Fruit fly (Drosophila melanogaster) whole organism, embryonic: ENCODE data around the gene gry.

Source experiments
- C15 ChIP-seq: fragments of 200-800 bp; sonication (Bioruptor generic); IDR thresholded peaks from 3 replicates; pipeline ENCODE4 v1.3.6; 2022; ENCODE audit warnings: missing biosample characterization, missing genetic modification characterization
- CG10543 ChIP-seq: fragments of 200-800 bp; sonication (Bioruptor generic); optimal IDR thresholded peaks from 3 replicates; lab custom pipeline; 2017; ENCODE audit warnings: missing biosample characterization, mild to moderate bottlenecking, missing genetic modification characterization, moderate library complexity
- CG11456 ChIP-seq: fragments of 200-800 bp; sonication (Bioruptor generic); IDR thresholded peaks from 3 replicates; pipeline ENCODE4 v1.3.6; 2022; ENCODE audit warnings: missing biosample characterization, missing genetic modification characterization
- CG12391 ChIP-seq: fragments of 200-800 bp; sonication (Bioruptor generic); optimal IDR thresholded peaks from 3 replicates; lab custom pipeline; 2018; ENCODE audit warnings: missing biosample characterization, mild to moderate bottlenecking, missing genetic modification characterization, moderate library complexity
- CG14667 ChIP-seq: fragments of 200-800 bp; sonication (Bioruptor generic); IDR thresholded peaks from 2 replicates; pipeline ENCODE4 v1.3.6; 2022; ENCODE audit warnings: missing biosample characterization, missing genetic modification characterization
- CG15011 ChIP-seq: fragments of 200-800 bp; sonication (Bioruptor generic); optimal IDR thresholded peaks from 3 replicates; lab custom pipeline; 2018; ENCODE audit warnings: missing biosample characterization, mild to moderate bottlenecking, missing genetic modification characterization
- CG15269 ChIP-seq: fragments of 200-800 bp; sonication (Bioruptor generic); optimal IDR thresholded peaks from 2 replicates; lab custom pipeline; 2018; ENCODE audit warnings: missing biosample characterization, mild to moderate bottlenecking, missing genetic modification characterization, moderate library complexity
- CG15514 ChIP-seq: fragments of 200-800 bp; sonication (Bioruptor generic); optimal IDR thresholded peaks from 3 replicates; lab custom pipeline; 2017; ENCODE audit warnings: missing biosample characterization, missing genetic modification characterization, mild to moderate bottlenecking, moderate library complexity, missing genetic modification reagents
- CG15601 ChIP-seq: fragments of 200-800 bp; sonication (Bioruptor generic); optimal IDR thresholded peaks from 3 replicates; lab custom pipeline; 2019; ENCODE audit warnings: missing biosample characterization, mild to moderate bottlenecking, missing genetic modification characterization, moderate library complexity
- CG17186 ChIP-seq: fragments of 200-800 bp; sonication (Bioruptor generic); optimal IDR thresholded peaks from 3 replicates; lab custom pipeline; 2017; ENCODE audit warnings: missing biosample characterization, missing genetic modification reagents, missing genetic modification characterization
- CG17385 ChIP-seq: fragments of 200-800 bp; sonication (Bioruptor generic); optimal IDR thresholded peaks from 3 replicates; lab custom pipeline; 2018; ENCODE audit warnings: missing biosample characterization, mild to moderate bottlenecking, missing genetic modification characterization
- CG17568 ChIP-seq: fragments of 200-800 bp; sonication (Bioruptor generic); optimal IDR thresholded peaks from 2 replicates; lab custom pipeline; 2018; ENCODE audit warnings: missing biosample characterization, mild to moderate bottlenecking, missing genetic modification characterization, moderate library complexity
- CG17829 ChIP-seq: fragments of 200-800 bp; optimal IDR thresholded peaks from 2 replicates; lab custom pipeline; 2019; ENCODE audit warnings: missing biosample characterization, mild to moderate bottlenecking, missing genetic modification characterization, moderate library complexity
- CG3065 ChIP-seq: fragments of 200-800 bp; sonication (Bioruptor generic); optimal IDR thresholded peaks from 2 replicates; lab custom pipeline; 2016; ENCODE audit warnings: missing biosample characterization, missing genetic modification characterization
- CG31224 ChIP-seq: fragments of 200-800 bp; sonication (Bioruptor generic); IDR thresholded peaks from 2 replicates; pipeline ENCODE4 v1.3.6; 2022; ENCODE audit warnings: missing biosample characterization, missing genetic modification characterization
- CG32772 ChIP-seq: fragments of 200-800 bp; sonication (Bioruptor generic); IDR thresholded peaks from 2 replicates; pipeline ENCODE4 v1.3.6; 2022; ENCODE audit warnings: missing biosample characterization, missing genetic modification characterization
- CG3726 ChIP-seq: fragments of 200-800 bp; sonication (Bioruptor generic); IDR thresholded peaks from 3 replicates; pipeline ENCODE4, ENCODE4 v1.3.6; 2022; ENCODE audit warnings: missing biosample characterization, missing genetic modification characterization
- CG3847 ChIP-seq: fragments of 200-800 bp; sonication (Bioruptor generic); IDR thresholded peaks from 2 replicates; pipeline ENCODE4 v1.3.6; 2022; ENCODE audit warnings: missing biosample characterization, missing genetic modification characterization
- CG4360 ChIP-seq: fragments of 200-800 bp; sonication (Bioruptor generic); IDR thresholded peaks from 2 replicates; pipeline ENCODE4 v1.3.6; 2022; ENCODE audit warnings: missing biosample characterization, missing genetic modification characterization
- CG6272 ChIP-seq: fragments of 200-800 bp; sonication (Bioruptor generic); IDR thresholded peaks from 2 replicates; pipeline ENCODE4 v1.3.6; 2022; ENCODE audit warnings: missing biosample characterization, missing genetic modification characterization
- CG6689 ChIP-seq: fragments of 200-800 bp; sonication (Bioruptor generic); IDR thresholded peaks from 2 replicates; pipeline ENCODE4 v1.3.6; 2022; ENCODE audit warnings: missing biosample characterization, missing genetic modification characterization
- CG7271 ChIP-seq: fragments of 200-800 bp; sonication (Bioruptor generic); optimal IDR thresholded peaks from 2 replicates; lab custom pipeline; 2018; ENCODE audit warnings: missing biosample characterization, mild to moderate bottlenecking, missing genetic modification characterization, moderate library complexity
- CG7745 ChIP-seq: fragments of 200-800 bp; sonication (Bioruptor generic); optimal IDR thresholded peaks from 2 replicates; lab custom pipeline; 2018; ENCODE audit warnings: missing biosample characterization, mild to moderate bottlenecking, missing genetic modification characterization, moderate library complexity
- D19A ChIP-seq: fragments of 200-800 bp; optimal IDR thresholded peaks from 3 replicates; lab custom pipeline; 2019; ENCODE audit warnings: missing biosample characterization, mild to moderate bottlenecking, missing genetic modification characterization, moderate library complexity
- Dref ChIP-seq: fragments of 200-800 bp; sonication (Bioruptor generic); IDR thresholded peaks from 2 replicates; pipeline ENCODE4 v1.3.6; 2022; ENCODE audit warnings: missing biosample characterization, missing genetic modification characterization
- Fer1 ChIP-seq: fragments of 200-800 bp; sonication (Bioruptor generic); optimal IDR thresholded peaks from 2 replicates; lab custom pipeline; 2017; ENCODE audit warnings: missing biosample characterization, mild to moderate bottlenecking, missing genetic modification characterization
- Hr39 ChIP-seq: fragments of >200 bp; optimal IDR thresholded peaks from 2 replicates; lab custom pipeline; 2017
- Mad ChIP-seq: fragments of 200-800 bp; sonication (Bioruptor generic); optimal IDR thresholded peaks from 2 replicates; lab custom pipeline; 2016; ENCODE audit warnings: missing biosample characterization, missing genetic modification characterization
- Oli ChIP-seq: fragments of 200-800 bp; sonication (Bioruptor generic); optimal IDR thresholded peaks from 2 replicates; lab custom pipeline; 2018; ENCODE audit warnings: missing biosample characterization, mild to moderate bottlenecking, missing genetic modification characterization, moderate library complexity
- Rfx ChIP-seq: fragments of 200-800 bp; sonication (Bioruptor generic); IDR thresholded peaks from 2 replicates; pipeline ENCODE4 v1.3.6; 2022; ENCODE audit warnings: missing biosample characterization, missing genetic modification characterization
- Stat92E ChIP-seq, 3 experiments: fragments of >200 bp in 2 of 3; fragments of 200-800 bp in 1 of 3; sonication (Bioruptor generic) in 1 of 3; optimal IDR thresholded peaks; 2 replicates each; lab custom pipeline; 2017 to 2019; ENCODE audit warnings: missing biosample characterization in 3 of 3, missing genetic modification characterization in 3 of 3, mild to moderate bottlenecking in 1 of 3, moderate library complexity in 1 of 3
- ara ChIP-seq: fragments of 200-800 bp; sonication (Bioruptor generic); IDR thresholded peaks from 2 replicates; pipeline ENCODE4 v1.3.6; 2022; ENCODE audit warnings: missing biosample characterization, missing genetic modification characterization
- bigmax ChIP-seq: fragments of 200-800 bp; sonication (Bioruptor generic); optimal IDR thresholded peaks from 2 replicates; lab custom pipeline; 2018; ENCODE audit warnings: missing biosample characterization, mild to moderate bottlenecking, missing genetic modification characterization
- chinmo ChIP-seq: fragments of 200-800 bp; sonication (Bioruptor generic); IDR thresholded peaks from 4 replicates; pipeline ENCODE4 v1.3.6; 2022; ENCODE audit warnings: missing biosample characterization, missing genetic modification characterization; ENCODE audit not compliant: partially characterized antibody
- da ChIP-seq: fragments of 200-800 bp; sonication (Bioruptor generic); optimal IDR thresholded peaks from 2 replicates; lab custom pipeline; 2016; ENCODE audit warnings: missing biosample characterization, missing genetic modification characterization
- dysf ChIP-seq: fragments of 200-800 bp; sonication (Bioruptor generic); IDR thresholded peaks from 3 replicates; pipeline ENCODE4 v1.3.6; 2022; ENCODE audit warnings: missing biosample characterization, missing genetic modification characterization
- gro ChIP-seq: fragments of 200-800 bp; sonication (Bioruptor generic); optimal IDR thresholded peaks from 2 replicates; lab custom pipeline; 2016; ENCODE audit warnings: missing biosample characterization, missing genetic modification characterization
- insv ChIP-seq, 2 experiments: fragments of 200-800 bp; sonication (Bioruptor generic); optimal IDR thresholded peaks; 3 replicates each; lab custom pipeline; 2016 to 2018; ENCODE audit warnings: missing biosample characterization in 2 of 2, missing genetic modification characterization in 2 of 2
- mld ChIP-seq: fragments of 200-800 bp; sonication (Bioruptor generic); IDR thresholded peaks from 3 replicates; pipeline ENCODE4 v1.3.6; 2022; ENCODE audit warnings: missing biosample characterization, missing genetic modification characterization; ENCODE audit not compliant: partially characterized antibody
- nerfin-2 ChIP-seq: fragments of 200-800 bp; sonication (Bioruptor generic); IDR thresholded peaks from 2 replicates; pipeline ENCODE4 v1.3.6; 2022; ENCODE audit warnings: missing biosample characterization, missing genetic modification characterization; ENCODE audit not compliant: partially characterized antibody
- nmo ChIP-seq: fragments of 200-800 bp; sonication (Bioruptor generic); optimal IDR thresholded peaks from 2 replicates; lab custom pipeline; 2018; ENCODE audit warnings: missing biosample characterization, mild to moderate bottlenecking, missing genetic modification characterization, moderate library complexity
- nom ChIP-seq: fragments of 200-800 bp; sonication (Bioruptor generic); optimal IDR thresholded peaks from 2 replicates; lab custom pipeline; 2017; ENCODE audit warnings: missing biosample characterization, missing genetic modification characterization, mild to moderate bottlenecking, moderate library complexity, missing genetic modification reagents
- onecut ChIP-seq: fragments of 200-800 bp; sonication (Bioruptor generic); IDR thresholded peaks from 2 replicates; pipeline ENCODE4 v1.3.6; 2022; ENCODE audit warnings: missing biosample characterization, missing genetic modification characterization
- pan ChIP-seq, 4 experiments: fragments of >200 bp in 3 of 4; fragments of 200-800 bp in 1 of 4; sonication (Bioruptor generic) in 1 of 4; optimal IDR thresholded peaks in 3 of 4; IDR thresholded peaks in 1 of 4; 2 replicates each; pipeline versions ENCODE4 v1.3.6 to Lab custom; 2017 to 2022; ENCODE audit warnings: missing biosample characterization in 2 of 4, missing genetic modification characterization in 2 of 4, mixed read lengths in 1 of 4
- pita ChIP-seq: fragments of 200-800 bp; sonication (Bioruptor generic); optimal IDR thresholded peaks from 2 replicates; lab custom pipeline; 2017; ENCODE audit warnings: missing biosample characterization, mild to moderate bottlenecking, missing genetic modification characterization
- psq ChIP-seq: fragments of 200-800 bp; sonication (Bioruptor generic); optimal IDR thresholded peaks from 2 replicates; lab custom pipeline; 2017; ENCODE audit warnings: missing biosample characterization, missing genetic modification characterization
- pzg ChIP-seq: fragments of 200-800 bp; sonication (Bioruptor generic); optimal IDR thresholded peaks from 3 replicates; lab custom pipeline; 2018; ENCODE audit warnings: missing biosample characterization, mild to moderate bottlenecking, missing genetic modification characterization, moderate library complexity
- ranshi ChIP-seq: fragments of 200-800 bp; sonication (Bioruptor generic); IDR thresholded peaks from 2 replicates; pipeline ENCODE4 v1.3.6; 2022; ENCODE audit warnings: missing biosample characterization, missing genetic modification characterization
- stwl ChIP-seq: fragments of 200-800 bp; sonication (Bioruptor generic); optimal IDR thresholded peaks from 3 replicates; lab custom pipeline; 2018; ENCODE audit warnings: missing biosample characterization, mild to moderate bottlenecking, missing genetic modification characterization, moderate library complexity
- z ChIP-seq: fragments of 200-800 bp; sonication (Bioruptor generic); IDR thresholded peaks from 3 replicates; pipeline ENCODE4 v1.3.6; 2022; ENCODE audit warnings: missing biosample characterization, missing genetic modification characterization

Gene gry

dm6 chr3L:3164951-3165350 lies 33.9 kb upstream of the gry start, which contains the start of gene CG32280 (continued):
- no peak for TF ChIP-seq CG3065 (GFP tag; lab: Kevin White, UChicago)
- TF ChIP-seq nom (GFP tag; lab: Kevin White, UChicago), result no peak
- no peak for TF ChIP-seq ara (GFP tag; lab: Robert Waterston, UW)
- TF ChIP-seq nmo (GFP tag; lab: Kevin White, UChicago), result peak; percentile 38
- no peak for TF ChIP-seq Hr39 (lab: Kevin White, UChicago)
- no peak for TF ChIP-seq CG17568 (GFP tag; lab: Kevin White, UChicago)
- peak; percentile 65 for TF ChIP-seq stwl (tag; lab: Kevin White, UChicago)
- TF ChIP-seq pzg (GFP tag; lab: Kevin White, UChicago), result peak; percentile 91
- no peak for TF ChIP-seq CG4360
- TF ChIP-seq CG17186 (GFP tag; lab: Kevin White, UChicago), result peak; percentile 4
- TF ChIP-seq z (GFP tag; lab: Robert Waterston, UW), result no peak
- TF ChIP-seq CG7745 (tag; lab: Kevin White, UChicago), result no peak
- no peak for TF ChIP-seq pita (GFP tag; lab: Kevin White, UChicago)
- peak; percentile 81 for TF ChIP-seq nerfin-2 (GFP tag; lab: Robert Waterston, UW)
- peak; percentile 10 for TF ChIP-seq Mad
- TF ChIP-seq insv (GFP tag; optimal IDR thresholded peaks at IDR 0.05; lab: Kevin White, UChicago), result peak in 1 of 2 experiments; percentile 11
- TF ChIP-seq CG12391, result peak; percentile 23
- no peak for TF ChIP-seq CG17385 (GFP tag; lab: Kevin White, UChicago)
- peak; percentile 41; the same call in 1 of the 2 replicates for TF ChIP-seq CG3847 (GFP tag; lab: Robert Waterston, UW)
- TF ChIP-seq CG32772, result no peak
- TF ChIP-seq Dref, result peak; percentile 96
- TF ChIP-seq Fer1, result peak; percentile 40
- no peak for TF ChIP-seq da (GFP tag; lab: Kevin White, UChicago)
- 0 out of 2 replicates have a peak, but pooled peaks have one; percentile 36 for TF ChIP-seq CG6272
- TF ChIP-seq CG17829 (tag; lab: Kevin White, UChicago), result peak; percentile 33
- TF ChIP-seq bigmax (GFP tag; lab: Kevin White, UChicago), result no peak
- TF ChIP-seq dysf (GFP tag; lab: Robert Waterston, UW), result peak; percentile 35; the same call in 1 of the 3 replicates
- TF ChIP-seq CG6689, result no peak
- peak in 1 of 3 experiments; percentile 61 for TF ChIP-seq Stat92E (GFP tag; optimal IDR thresholded peaks at IDR 0.05; lab: Kevin White, UChicago)
- TF ChIP-seq D19A (tag; lab: Kevin White, UChicago), result peak; percentile 17
- no peak for TF ChIP-seq CG11456 (GFP tag; lab: Robert Waterston, UW)
- TF ChIP-seq CG3726 (GFP tag; lab: Robert Waterston, UW), result no peak
- TF ChIP-seq CG31224 (GFP tag; lab: Robert Waterston, UW), result no peak
- TF ChIP-seq CG15514 (GFP tag; lab: Kevin White, UChicago), result peak; percentile 72
- no peak for TF ChIP-seq C15 (GFP tag; lab: Robert Waterston, UW)
- peak; percentile 43; the same call in 1 of the 2 replicates for TF ChIP-seq Rfx (GFP tag; lab: Robert Waterston, UW)
- TF ChIP-seq CG7271 (tag; lab: Kevin White, UChicago), result peak; percentile 68
- no peak for TF ChIP-seq pan (optimal IDR thresholded peaks at IDR 0.05; lab: Kevin White, UChicago)
- TF ChIP-seq pan (GFP tag; optimal IDR thresholded peaks at IDR 0.05 in 1 of 2, IDR thresholded peaks at IDR 0.05 in 1 of 2), result no peak
- TF ChIP-seq chinmo (GFP tag; lab: Robert Waterston, UW), result peak; percentile 92; the same call in 3 of the 4 replicates
- TF ChIP-seq mld (GFP tag; lab: Robert Waterston, UW), result peak; percentile 73; the same call in 1 of the 3 replicates
- no peak for TF ChIP-seq CG15269 (tag; lab: Kevin White, UChicago)
- TF ChIP-seq CG15011, result no peak
- TF ChIP-seq CG15601, result no peak
- no peak for TF ChIP-seq CG14667 (GFP tag; lab: Robert Waterston, UW)
- TF ChIP-seq ranshi (GFP tag; lab: Robert Waterston, UW), result no peak
- TF ChIP-seq gro (GFP tag; lab: Kevin White, UChicago), result peak; percentile 61
- TF ChIP-seq CG10543, result peak; percentile 10
- no peak; the same call in 1 of the 2 replicates for TF ChIP-seq onecut
- TF ChIP-seq psq, result no peak
- TF ChIP-seq Oli, result no peak
